Worm (Caenorhabditis elegans) whole organism, dauer: ENCODE data around the gene F56A11.6.

Experiments
- unc-62 ChIP-seq: sonication (generic microtip); optimal IDR thresholded peaks from 2 replicates; lab custom pipeline; 2017; ENCODE audit warnings: missing biosample characterization, missing genetic modification reagents, missing genetic modification characterization

Gene F56A11.6

ce11 chrIV:531835-532234, 50.2 kb downstream of the F56A11.6 start, which contains the start of gene glt-7:
Gene glt-7, plus strand, starts transcription at chrIV:532135.
- TF ChIP-seq unc-62 = no peak
